Fruit fly (Drosophila melanogaster) whole organism, embryonic: ENCODE measurements around the gene Gmap.

Experiments used
- Adf1 ChIP-seq: fragments of 200-800 bp; sonication (Bioruptor generic); IDR thresholded peaks from 2 replicates; pipeline ENCODE4 v1.3.6; 2022; ENCODE audit warnings: missing biosample characterization, missing genetic modification characterization
- CG10209 ChIP-seq: fragments of 200-800 bp; sonication (Bioruptor generic); optimal IDR thresholded peaks from 3 replicates; lab custom pipeline; 2017; ENCODE audit warnings: missing biosample characterization, mild to moderate bottlenecking, missing genetic modification characterization, missing genetic modification reagents
- CG12155 ChIP-seq: fragments of 200-800 bp; sonication (Bioruptor generic); optimal IDR thresholded peaks from 3 replicates; lab custom pipeline; 2016; ENCODE audit warnings: missing biosample characterization, missing genetic modification characterization
- CG12299 ChIP-seq: fragments of 200-800 bp; sonication (Bioruptor generic); optimal IDR thresholded peaks from 2 replicates; lab custom pipeline; 2018; ENCODE audit warnings: missing biosample characterization, mild to moderate bottlenecking, missing genetic modification characterization
- CG14667 ChIP-seq: fragments of 200-800 bp; sonication (Bioruptor generic); IDR thresholded peaks from 2 replicates; pipeline ENCODE4 v1.3.6; 2022; ENCODE audit warnings: missing biosample characterization, missing genetic modification characterization
- CG17829 ChIP-seq: fragments of 200-800 bp; optimal IDR thresholded peaks from 2 replicates; lab custom pipeline; 2019; ENCODE audit warnings: missing biosample characterization, mild to moderate bottlenecking, missing genetic modification characterization, moderate library complexity
- CG32767 ChIP-seq: fragments of 200-800 bp; sonication (Bioruptor generic); IDR thresholded peaks from 2 replicates; pipeline ENCODE4 v1.3.6; 2022; ENCODE audit warnings: missing biosample characterization, missing genetic modification characterization
- CG3838 ChIP-seq: fragments of 200-800 bp; sonication (Bioruptor generic); optimal IDR thresholded peaks from 3 replicates; lab custom pipeline; 2016; ENCODE audit warnings: missing biosample characterization, missing genetic modification characterization
- CG8089 ChIP-seq: fragments of 200-800 bp; sonication (Bioruptor generic); optimal IDR thresholded peaks from 3 replicates; lab custom pipeline; 2016; ENCODE audit warnings: missing biosample characterization, missing genetic modification characterization
- CG9215 ChIP-seq: fragments of 200-800 bp; sonication (Bioruptor generic); IDR thresholded peaks from 2 replicates; pipeline ENCODE4 v1.3.6; 2022; ENCODE audit warnings: missing biosample characterization, missing genetic modification characterization
- CG9932 ChIP-seq: fragments of 200-800 bp; sonication (Bioruptor generic); IDR thresholded peaks from 2 replicates; pipeline ENCODE4 v1.3.6; 2022; ENCODE audit warnings: missing biosample characterization, missing genetic modification characterization
- Camta ChIP-seq: fragments of 200-800 bp; sonication (Bioruptor generic); optimal IDR thresholded peaks from 2 replicates; lab custom pipeline; 2016; ENCODE audit warnings: missing biosample characterization, missing genetic modification characterization
- D19B ChIP-seq: fragments of 200-800 bp; sonication (Bioruptor generic); optimal IDR thresholded peaks from 2 replicates; lab custom pipeline; 2017; ENCODE audit warnings: missing biosample characterization, mild to moderate bottlenecking, missing genetic modification characterization
- Dek ChIP-seq: fragments of 200-800 bp; sonication (Bioruptor generic); optimal IDR thresholded peaks from 3 replicates; lab custom pipeline; 2019; ENCODE audit warnings: missing biosample characterization, mild to moderate bottlenecking, missing genetic modification characterization, moderate library complexity
- Dll ChIP-seq: fragments of 200-800 bp; sonication (Bioruptor generic); IDR thresholded peaks from 4 replicates; pipeline ENCODE4 v1.3.6; 2022; ENCODE audit warnings: missing biosample characterization, missing genetic modification characterization; ENCODE audit not compliant: partially characterized antibody
- Doc2 ChIP-seq: fragments of 200-800 bp; sonication (Bioruptor generic); IDR thresholded peaks from 2 replicates; pipeline ENCODE4 v1.3.6; 2022; ENCODE audit warnings: missing biosample characterization, missing genetic modification characterization
- E2f2 ChIP-seq: fragments of 200-800 bp; sonication (Bioruptor generic); IDR thresholded peaks from 2 replicates; pipeline ENCODE4 v1.3.6; 2022; ENCODE audit warnings: missing biosample characterization, missing genetic modification characterization
- Ets97D ChIP-seq: fragments of 200-800 bp; sonication (Bioruptor generic); optimal IDR thresholded peaks from 3 replicates; lab custom pipeline; 2016; ENCODE audit warnings: missing biosample characterization, missing genetic modification characterization
- Fer2 ChIP-seq: fragments of 200-800 bp; sonication (Bioruptor generic); optimal IDR thresholded peaks from 2 replicates; lab custom pipeline; 2018; ENCODE audit warnings: missing biosample characterization, mild to moderate bottlenecking, missing genetic modification characterization, moderate library complexity
- Hand ChIP-seq: fragments of 200-800 bp; sonication (Bioruptor generic); optimal IDR thresholded peaks from 2 replicates; lab custom pipeline; 2017; ENCODE audit warnings: mild to moderate bottlenecking, missing biosample characterization, missing genetic modification reagents, missing genetic modification characterization
- Hmx ChIP-seq: fragments of 200-800 bp; sonication (Bioruptor generic); optimal IDR thresholded peaks from 2 replicates; lab custom pipeline; 2016; ENCODE audit warnings: missing biosample characterization, missing genetic modification characterization
- Hr3 ChIP-seq: fragments of 200-800 bp; sonication (Bioruptor generic); optimal IDR thresholded peaks from 3 replicates; lab custom pipeline; 2016; ENCODE audit warnings: missing biosample characterization, missing genetic modification characterization
- MESR4 ChIP-seq: fragments of 200-800 bp; sonication (Bioruptor generic); optimal IDR thresholded peaks from 2 replicates; lab custom pipeline; 2018; ENCODE audit warnings: missing biosample characterization, mild to moderate bottlenecking, missing genetic modification characterization, moderate library complexity
- Max ChIP-seq: fragments of 200-800 bp; sonication (Bioruptor generic); optimal IDR thresholded peaks from 2 replicates; lab custom pipeline; 2016; ENCODE audit warnings: missing biosample characterization, mild to moderate bottlenecking, missing genetic modification characterization
- NC2α ChIP-seq: fragments of 200-800 bp; sonication (Bioruptor generic); optimal IDR thresholded peaks from 2 replicates; lab custom pipeline; 2016; ENCODE audit warnings: missing biosample characterization, missing genetic modification characterization
- Oli ChIP-seq: fragments of 200-800 bp; sonication (Bioruptor generic); optimal IDR thresholded peaks from 2 replicates; lab custom pipeline; 2018; ENCODE audit warnings: missing biosample characterization, mild to moderate bottlenecking, missing genetic modification characterization, moderate library complexity
- Sox102F ChIP-seq: fragments of 200-800 bp; sonication (Bioruptor generic); optimal IDR thresholded peaks from 2 replicates; lab custom pipeline; 2018; ENCODE audit warnings: missing biosample characterization, mild to moderate bottlenecking, missing genetic modification characterization, moderate library complexity
- Sry-δ ChIP-seq: fragments of 200-800 bp; sonication (Bioruptor generic); optimal IDR thresholded peaks from 2 replicates; lab custom pipeline; 2016; ENCODE audit warnings: missing biosample characterization, missing genetic modification characterization
- YL-1 ChIP-seq: fragments of 200-800 bp; sonication (Bioruptor generic); optimal IDR thresholded peaks from 3 replicates; lab custom pipeline; 2017; ENCODE audit warnings: missing biosample characterization, mild to moderate bottlenecking, missing genetic modification characterization
- al ChIP-seq: fragments of 200-800 bp; sonication (Bioruptor generic); IDR thresholded peaks from 2 replicates; pipeline ENCODE4 v1.3.6; 2022; ENCODE audit warnings: missing biosample characterization, missing genetic modification characterization
- bab2 ChIP-seq: fragments of 200-800 bp; sonication (Bioruptor generic); optimal IDR thresholded peaks from 2 replicates; lab custom pipeline; 2016; ENCODE audit warnings: missing biosample characterization, missing genetic modification characterization
- chinmo ChIP-seq: fragments of 200-800 bp; sonication (Bioruptor generic); IDR thresholded peaks from 4 replicates; pipeline ENCODE4 v1.3.6; 2022; ENCODE audit warnings: missing biosample characterization, missing genetic modification characterization; ENCODE audit not compliant: partially characterized antibody
- danr ChIP-seq: fragments of 200-800 bp; sonication (Bioruptor generic); IDR thresholded peaks from 2 replicates; pipeline ENCODE4 v1.3.6; 2022; ENCODE audit warnings: missing biosample characterization, missing genetic modification characterization
- en ChIP-seq: fragments of 200-800 bp; sonication (Bioruptor generic); optimal IDR thresholded peaks from 2 replicates; lab custom pipeline; 2016; ENCODE audit warnings: missing biosample characterization, missing genetic modification characterization
- fd64A ChIP-seq: fragments of 200-800 bp; sonication (Bioruptor generic); optimal IDR thresholded peaks from 3 replicates; lab custom pipeline; 2018; ENCODE audit warnings: missing biosample characterization, mild to moderate bottlenecking, missing genetic modification characterization
- fu2 ChIP-seq: fragments of 200-800 bp; sonication (Bioruptor generic); optimal IDR thresholded peaks from 2 replicates; lab custom pipeline; 2016; ENCODE audit warnings: missing biosample characterization, missing genetic modification characterization
- hth ChIP-seq: fragments of >200 bp; optimal IDR thresholded peaks from 2 replicates; lab custom pipeline; 2017; ENCODE audit warnings: inconsistent platforms
- insv ChIP-seq, 2 experiments: fragments of 200-800 bp; sonication (Bioruptor generic); optimal IDR thresholded peaks; 3 replicates each; lab custom pipeline; 2016 to 2018; ENCODE audit warnings: missing biosample characterization in 2 of 2, missing genetic modification characterization in 2 of 2
- jigr1 ChIP-seq: fragments of 200-800 bp; sonication (Bioruptor generic); IDR thresholded peaks from 3 replicates; pipeline ENCODE4 v1.3.6; 2022; ENCODE audit warnings: missing biosample characterization, missing genetic modification characterization
- ken ChIP-seq: fragments of 200-800 bp; sonication (Bioruptor generic); IDR thresholded peaks from 3 replicates; pipeline ENCODE4 v1.3.6; 2022; ENCODE audit warnings: missing biosample characterization, missing genetic modification characterization
- lab ChIP-seq: fragments of 200-800 bp; sonication (Bioruptor generic); optimal IDR thresholded peaks from 3 replicates; lab custom pipeline; 2017; ENCODE audit warnings: missing biosample characterization, missing genetic modification characterization, mild to moderate bottlenecking, moderate library complexity, missing genetic modification reagents
- lbe ChIP-seq: fragments of 200-800 bp; sonication (Bioruptor generic); optimal IDR thresholded peaks from 2 replicates; lab custom pipeline; 2016; ENCODE audit warnings: missing biosample characterization, mild to moderate bottlenecking, missing genetic modification characterization
- luna ChIP-seq: fragments of 200-800 bp; sonication (Bioruptor generic); optimal IDR thresholded peaks from 2 replicates; lab custom pipeline; 2016; ENCODE audit warnings: missing biosample characterization, missing genetic modification characterization
- mam ChIP-seq: fragments of 200-800 bp; sonication (Bioruptor generic); optimal IDR thresholded peaks from 3 replicates; lab custom pipeline; 2016; ENCODE audit warnings: missing biosample characterization, missing genetic modification characterization
- repo ChIP-seq: fragments of 200-800 bp; sonication (Bioruptor generic); optimal IDR thresholded peaks from 2 replicates; lab custom pipeline; 2016; ENCODE audit warnings: missing biosample characterization, missing genetic modification characterization
- row ChIP-seq: fragments of 200-800 bp; sonication (Bioruptor generic); IDR thresholded peaks from 3 replicates; pipeline ENCODE4 v1.3.6; 2022; ENCODE audit warnings: missing biosample characterization, missing genetic modification characterization
- run ChIP-seq: fragments of 200-800 bp; sonication (Bioruptor generic); optimal IDR thresholded peaks from 3 replicates; lab custom pipeline; 2018; ENCODE audit warnings: missing biosample characterization, mild to moderate bottlenecking, missing genetic modification characterization
- sisA ChIP-seq: fragments of 200-800 bp; sonication (Bioruptor generic); IDR thresholded peaks from 2 replicates; pipeline ENCODE4 v1.3.6; 2022; ENCODE audit warnings: missing biosample characterization, missing genetic modification characterization
- stwl ChIP-seq: fragments of 200-800 bp; sonication (Bioruptor generic); optimal IDR thresholded peaks from 3 replicates; lab custom pipeline; 2018; ENCODE audit warnings: missing biosample characterization, mild to moderate bottlenecking, missing genetic modification characterization, moderate library complexity
- tin ChIP-seq: fragments of 200-800 bp; sonication (Bioruptor generic); optimal IDR thresholded peaks from 3 replicates; lab custom pipeline; 2016; ENCODE audit warnings: missing biosample characterization, missing genetic modification characterization
- wdn ChIP-seq: fragments of 200-800 bp; sonication (Bioruptor generic); IDR thresholded peaks from 2 replicates; pipeline ENCODE4 v1.3.6; 2022; ENCODE audit warnings: missing biosample characterization, missing genetic modification characterization
- wor ChIP-seq: fragments of 200-800 bp; sonication (Bioruptor generic); IDR thresholded peaks from 2 replicates; pipeline ENCODE4 v1.3.6; 2022; ENCODE audit warnings: missing biosample characterization, missing genetic modification characterization

Gmap gene

dm6 chrX:15549055-15549454 is 62.3 kb downstream of the Gmap start (continued):
- TF ChIP-seq Fer2 (tag; lab: Kevin White, UChicago): peak; percentile 48
- TF ChIP-seq Max: peak; percentile 35
- 0 out of 3 replicates have a peak, but pooled peaks have one; percentile 47 for TF ChIP-seq ken
- TF ChIP-seq bab2 (GFP tag; lab: Kevin White, UChicago): peak; percentile 69
- TF ChIP-seq en: peak; percentile 58
- no peak for TF ChIP-seq YL-1 (GFP tag; lab: Kevin White, UChicago)
- no peak for TF ChIP-seq MESR4
- peak; percentile 3 for TF ChIP-seq lbe (GFP tag; lab: Kevin White, UChicago)
- peak; percentile 81 for TF ChIP-seq CG9932 (GFP tag; lab: Robert Waterston, UW)
- TF ChIP-seq Sox102F (GFP tag; lab: Kevin White, UChicago): peak; percentile 84
- TF ChIP-seq E2f2: peak; percentile 52; the same call in 1 of the 2 replicates
- no peak for TF ChIP-seq chinmo (GFP tag; lab: Robert Waterston, UW)
- peak; percentile 2 for TF ChIP-seq CG3838 (GFP tag; lab: Kevin White, UChicago)
- peak; percentile 3 for TF ChIP-seq fd64A (GFP tag; lab: Kevin White, UChicago)
- peak; percentile 94 for TF ChIP-seq CG9215 (GFP tag; lab: Robert Waterston, UW)
- TF ChIP-seq Sry-δ: peak; percentile 25
- peak; percentile 51 for TF ChIP-seq Doc2 (GFP tag; lab: Robert Waterston, UW)
- peak; percentile 77 for TF ChIP-seq CG17829 (tag; lab: Kevin White, UChicago)
- TF ChIP-seq CG10209: peak; percentile 73
- TF ChIP-seq row (GFP tag; lab: Robert Waterston, UW): peak; percentile 80
- peak; percentile 57 for TF ChIP-seq CG8089 (GFP tag; lab: Kevin White, UChicago)
- peak; percentile 56 for TF ChIP-seq Hr3 (GFP tag; lab: Kevin White, UChicago)
- peak; percentile 44; the same call in 1 of the 3 replicates for TF ChIP-seq jigr1 (GFP tag; lab: Robert Waterston, UW)
- peak; percentile 64 for TF ChIP-seq Camta
- TF ChIP-seq Dll (GFP tag; lab: Robert Waterston, UW): no peak
- peak; percentile 75 for TF ChIP-seq sisA (GFP tag; lab: Robert Waterston, UW)
- peak; percentile 53 for TF ChIP-seq D19B
- peak; percentile 71 for TF ChIP-seq al (GFP tag; lab: Robert Waterston, UW)
- peak; percentile 64 for TF ChIP-seq CG12155 (GFP tag; lab: Kevin White, UChicago)
- peak; percentile 29 for TF ChIP-seq Hmx (GFP tag; lab: Kevin White, UChicago)
- peak; percentile 60 for TF ChIP-seq wdn
- peak; percentile 75 for TF ChIP-seq mam (GFP tag; lab: Kevin White, UChicago)
- TF ChIP-seq CG32767 (GFP tag; lab: Robert Waterston, UW): no peak; the same call in 1 of the 2 replicates
- TF ChIP-seq danr: peak; percentile 71
- peak; percentile 44 for TF ChIP-seq Hand (GFP tag; lab: Kevin White, UChicago)
- peak; percentile 86 for TF ChIP-seq Oli (tag; lab: Kevin White, UChicago)
- TF ChIP-seq tin (GFP tag; lab: Kevin White, UChicago): peak; percentile 59
- peak; percentile 7 for TF ChIP-seq Ets97D (GFP tag; lab: Kevin White, UChicago)
- TF ChIP-seq CG14667 (GFP tag; lab: Robert Waterston, UW): peak; percentile 71
- no peak for TF ChIP-seq insv (GFP tag; optimal IDR thresholded peaks at IDR 0.05; lab: Kevin White, UChicago)
- TF ChIP-seq CG12299 (tag; lab: Kevin White, UChicago): peak; percentile 59
- peak; percentile 80 for TF ChIP-seq Dek
- TF ChIP-seq luna: peak; percentile 66
- 0 out of 2 replicates have a peak, but pooled peaks have one; percentile 46 for TF ChIP-seq wor (GFP tag; lab: Robert Waterston, UW)
- no peak for TF ChIP-seq stwl (tag; lab: Kevin White, UChicago)
- TF ChIP-seq Adf1 (GFP tag; lab: Robert Waterston, UW): peak; percentile 41; the same call in 1 of the 2 replicates
- TF ChIP-seq NC2α (GFP tag; lab: Kevin White, UChicago): peak; percentile 29
- peak; percentile 36 for TF ChIP-seq repo (GFP tag; lab: Kevin White, UChicago)
- no peak for TF ChIP-seq hth (lab: Kevin White, UChicago)
- peak; percentile 63 for TF ChIP-seq fu2 (GFP tag; lab: Kevin White, UChicago)
- TF ChIP-seq run (tag; lab: Kevin White, UChicago): peak; percentile 43
- peak; percentile 86 for TF ChIP-seq lab (GFP tag; lab: Kevin White, UChicago)
